Fruit fly (Drosophila melanogaster): ENCODE data around the gene gd.

DNA sequence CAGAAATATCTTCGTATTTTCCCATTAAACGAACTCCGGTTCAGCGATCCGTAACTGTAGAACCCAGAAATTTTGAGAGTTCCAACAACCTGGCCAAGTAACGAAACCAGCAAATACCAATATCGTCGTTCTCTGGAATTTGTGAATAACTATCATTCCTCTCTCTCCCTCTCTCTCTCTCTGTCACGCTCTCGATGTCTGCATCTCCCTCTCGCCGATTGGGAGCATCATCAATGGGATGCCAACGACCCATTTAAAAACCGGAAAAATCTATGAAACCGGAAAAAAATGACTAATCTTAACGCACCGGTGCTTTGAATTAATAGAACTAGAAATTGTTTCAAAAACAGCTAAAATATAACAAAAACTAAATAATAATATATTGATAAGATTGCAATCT, 20.0 kb upstream of the gd start:
- no peak for TF ChIP-seq Myc (optimal IDR thresholded peaks at IDR 0.05)
- TF ChIP-seq h (optimal IDR thresholded peaks at IDR 0.05), result no peak
- TF ChIP-seq psq (optimal IDR thresholded peaks at IDR 0.05), result no peak
- TF ChIP-seq insv (optimal IDR thresholded peaks at IDR 0.05), result no peak
- TF ChIP-seq Sin3A (optimal IDR thresholded peaks at IDR 0.05), result no peak
- no peak for TF ChIP-seq ttk (optimal IDR thresholded peaks at IDR 0.05)
